Worm (Caenorhabditis elegans): ENCODE results near the gene Y15E3A.5.

DNA sequence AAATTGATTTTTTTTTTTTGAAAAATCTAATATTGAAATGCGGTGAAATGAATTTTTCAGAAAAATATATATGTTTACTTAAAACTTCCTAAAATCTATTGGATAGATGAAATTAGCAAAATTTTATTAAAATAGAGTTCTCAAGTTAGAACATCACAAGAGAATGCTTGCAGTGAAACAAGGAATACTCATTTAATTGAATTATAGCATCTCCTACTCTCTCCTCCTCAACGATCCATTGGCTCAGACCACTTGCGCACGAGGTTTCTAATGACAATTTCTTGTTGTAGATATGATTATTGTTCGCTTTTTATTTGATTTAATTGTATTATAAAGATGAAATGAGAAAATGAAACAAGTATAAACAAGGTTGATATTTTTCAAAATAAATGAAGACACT is 18.6 kb upstream of the Y15E3A.5 start:
- no peak for TF ChIP-seq hlh-15 (tag; optimal IDR thresholded peaks at IDR 0.05)
- TF ChIP-seq elt-2 (tag; optimal IDR thresholded peaks at IDR 0.05): no peak
- no peak for TF ChIP-seq ttx-3 (tag; optimal IDR thresholded peaks at IDR 0.05)
- TF ChIP-seq ceh-30 (tag; optimal IDR thresholded peaks at IDR 0.05): no peak
- TF ChIP-seq F13H6.1 (tag; optimal IDR thresholded peaks at IDR 0.05): no peak
- TF ChIP-seq nhr-11 (tag; optimal IDR thresholded peaks at IDR 0.05): no peak
- TF ChIP-seq fkh-10 (GFP tag; optimal IDR thresholded peaks at IDR 0.05): no peak
- no peak for TF ChIP-seq pqm-1 (tag; optimal IDR thresholded peaks at IDR 0.05)
- TF ChIP-seq pha-4 (tag; optimal IDR thresholded peaks at IDR 0.05): no peak
- TF ChIP-seq nfya-1 (tag; optimal IDR thresholded peaks at IDR 0.05): no peak
- TF ChIP-seq ceh-31 (tag; optimal IDR thresholded peaks at IDR 0.05): no peak
- no peak for TF ChIP-seq unc-86 (tag; optimal IDR thresholded peaks at IDR 0.05)
